Fruit fly (Drosophila melanogaster) whole organism, prepupa: ENCODE data around the gene CG32987.
A peak's percentile ranks its signal among the peaks of the same experiment; 100 is the strongest.

Experiments used
- CG10669 ChIP-seq: fragments of 200-800 bp; sonication (Bioruptor generic); optimal IDR thresholded peaks from 3 replicates; lab custom pipeline; 2018; ENCODE audit warnings: missing biosample characterization, mild to moderate bottlenecking, missing genetic modification characterization, moderate library complexity
- CG11294 ChIP-seq: fragments of 200-800 bp; sonication (Bioruptor generic); IDR thresholded peaks from 2 replicates; pipeline ENCODE4 v1.3.6; 2022; ENCODE audit warnings: missing biosample characterization, missing genetic modification characterization
- CG11762 ChIP-seq: fragments of 200-800 bp; sonication (Bioruptor generic); optimal IDR thresholded peaks from 3 replicates; lab custom pipeline; 2016; ENCODE audit warnings: missing biosample characterization, missing genetic modification characterization; ENCODE audit not compliant: insufficient read depth
- CG11902 ChIP-seq: fragments of 200-800 bp; sonication (Bioruptor generic); optimal IDR thresholded peaks from 3 replicates; lab custom pipeline; 2016; ENCODE audit warnings: missing biosample characterization, missing genetic modification characterization
- CG1621 ChIP-seq: fragments of 200-800 bp; sonication (Bioruptor generic); optimal IDR thresholded peaks from 3 replicates; lab custom pipeline; 2018; ENCODE audit warnings: missing biosample characterization, mild to moderate bottlenecking, missing genetic modification characterization
- CG16779 ChIP-seq: fragments of 200-800 bp; sonication (Bioruptor generic); optimal IDR thresholded peaks from 3 replicates; lab custom pipeline; 2017; ENCODE audit warnings: missing biosample characterization, mild to moderate bottlenecking, missing genetic modification characterization
- CG3032 ChIP-seq: fragments of 200-800 bp; optimal IDR thresholded peaks from 2 replicates; lab custom pipeline; 2019; ENCODE audit warnings: missing biosample characterization, mild to moderate bottlenecking, missing genetic modification characterization, moderate library complexity
- CG34406 ChIP-seq: fragments of 200-800 bp; sonication (Bioruptor generic); optimal IDR thresholded peaks from 3 replicates; lab custom pipeline; 2016; ENCODE audit warnings: missing biosample characterization, missing genetic modification characterization
- CG3919 ChIP-seq: fragments of 200-800 bp; sonication (Bioruptor generic); optimal IDR thresholded peaks from 3 replicates; lab custom pipeline; 2016; ENCODE audit warnings: missing biosample characterization, missing genetic modification characterization
- CG4318 ChIP-seq: fragments of 200-800 bp; sonication (Bioruptor generic); optimal IDR thresholded peaks from 3 replicates; lab custom pipeline; 2017; ENCODE audit warnings: missing biosample characterization, mild to moderate bottlenecking, missing genetic modification characterization
- CG6276 ChIP-seq: fragments of 200-800 bp; sonication (Bioruptor generic); optimal IDR thresholded peaks from 2 replicates; lab custom pipeline; 2017; ENCODE audit warnings: missing biosample characterization, mild to moderate bottlenecking, missing genetic modification characterization
- CG6808 ChIP-seq: fragments of 200-800 bp; sonication (Bioruptor generic); optimal IDR thresholded peaks from 3 replicates; lab custom pipeline; 2017; ENCODE audit warnings: missing biosample characterization, missing genetic modification characterization, mild to moderate bottlenecking, moderate library complexity, missing genetic modification reagents
- CG6854 ChIP-seq: fragments of 200-800 bp; sonication (Bioruptor generic); optimal IDR thresholded peaks from 2 replicates; lab custom pipeline; 2017; ENCODE audit warnings: missing biosample characterization, mild to moderate bottlenecking, missing genetic modification characterization
- CG7368 ChIP-seq: fragments of 200-800 bp; sonication (Bioruptor generic); optimal IDR thresholded peaks from 3 replicates; lab custom pipeline; 2016; ENCODE audit warnings: missing biosample characterization, missing genetic modification characterization
- CG8319 ChIP-seq: fragments of 200-800 bp; sonication (Bioruptor generic); optimal IDR thresholded peaks from 3 replicates; lab custom pipeline; 2016; ENCODE audit warnings: missing biosample characterization, missing genetic modification characterization
- Eip75B ChIP-seq: fragments of 200-800 bp; sonication (Bioruptor generic); optimal IDR thresholded peaks from 3 replicates; lab custom pipeline; 2016; ENCODE audit warnings: missing biosample characterization, missing genetic modification characterization
- Eip78C ChIP-seq: fragments of 200-800 bp; sonication (Bioruptor generic); peaks from one replicate; lab custom pipeline; 2016; ENCODE audit warnings: missing biosample characterization, missing genetic modification characterization
- Eip93F ChIP-seq: fragments of 200-800 bp; sonication (Bioruptor generic); optimal IDR thresholded peaks from 2 replicates; lab custom pipeline; 2016; ENCODE audit warnings: missing biosample characterization, mild to moderate bottlenecking, missing genetic modification characterization
- Ets96B ChIP-seq: fragments of 200-800 bp; optimal IDR thresholded peaks from 2 replicates; lab custom pipeline; 2019; ENCODE audit warnings: missing biosample characterization, mild to moderate bottlenecking, missing genetic modification characterization, moderate library complexity
- Hr38 ChIP-seq: sonication (Bioruptor generic); optimal IDR thresholded peaks from 2 replicates; lab custom pipeline; 2016; ENCODE audit warnings: missing biosample characterization, missing genetic modification characterization
- Hr39 ChIP-seq: fragments of 200-800 bp; sonication (Bioruptor generic); optimal IDR thresholded peaks from 2 replicates; lab custom pipeline; 2016; ENCODE audit warnings: missing biosample characterization, missing genetic modification characterization
- Hr4 ChIP-seq: fragments of 200-800 bp; sonication (Bioruptor generic); optimal IDR thresholded peaks from 3 replicates; lab custom pipeline; 2016; ENCODE audit warnings: missing biosample characterization, missing genetic modification characterization
- Lpt ChIP-seq: fragments of 200-800 bp; sonication (Bioruptor generic); optimal IDR thresholded peaks from 3 replicates; lab custom pipeline; 2016; ENCODE audit warnings: missing biosample characterization, missing genetic modification characterization
- Met ChIP-seq: fragments of 200-800 bp; sonication (Bioruptor generic); optimal IDR thresholded peaks from 3 replicates; lab custom pipeline; 2016; ENCODE audit warnings: missing biosample characterization, missing genetic modification characterization
- OdsH ChIP-seq: fragments of 200-800 bp; sonication (Bioruptor generic); optimal IDR thresholded peaks from 3 replicates; lab custom pipeline; 2016; ENCODE audit warnings: missing biosample characterization, missing genetic modification characterization
- Smox ChIP-seq: fragments of 200-800 bp; sonication (Bioruptor generic); optimal IDR thresholded peaks from 3 replicates; lab custom pipeline; 2016; ENCODE audit warnings: missing biosample characterization, missing genetic modification characterization
- Sox14 ChIP-seq: fragments of 200-800 bp; sonication (Bioruptor generic); optimal IDR thresholded peaks from 3 replicates; lab custom pipeline; 2016; ENCODE audit warnings: missing biosample characterization, missing genetic modification characterization
- Sox15 ChIP-seq: fragments of 200-800 bp; sonication (Bioruptor generic); optimal IDR thresholded peaks from 3 replicates; lab custom pipeline; 2016; ENCODE audit warnings: missing biosample characterization, missing genetic modification characterization
- acj6 ChIP-seq: fragments of 200-800 bp; sonication (Bioruptor generic); optimal IDR thresholded peaks from 3 replicates; lab custom pipeline; 2016; ENCODE audit warnings: missing biosample characterization, missing genetic modification characterization
- cyc ChIP-seq: fragments of 200-800 bp; sonication (Bioruptor generic); optimal IDR thresholded peaks from 3 replicates; lab custom pipeline; 2016; ENCODE audit warnings: missing biosample characterization, missing genetic modification characterization
- dsx ChIP-seq: fragments of 200-800 bp; optimal IDR thresholded peaks from 3 replicates; lab custom pipeline; 2019; ENCODE audit warnings: missing biosample characterization, mild to moderate bottlenecking, missing genetic modification characterization, moderate library complexity; ENCODE audit not compliant: poor library complexity, severe bottlenecking
- fd59A ChIP-seq: fragments of 200-800 bp; sonication (Bioruptor generic); optimal IDR thresholded peaks from 2 replicates; lab custom pipeline; 2017; ENCODE audit warnings: missing biosample characterization, mild to moderate bottlenecking, missing genetic modification characterization, missing genetic modification reagents
- fd85E ChIP-seq: fragments of 200-800 bp; sonication (Bioruptor generic); optimal IDR thresholded peaks from 3 replicates; lab custom pipeline; 2016; ENCODE audit warnings: missing biosample characterization, missing genetic modification characterization
- fkh ChIP-seq: fragments of 200-800 bp; sonication (Bioruptor generic); optimal IDR thresholded peaks from 3 replicates; lab custom pipeline; 2017; ENCODE audit warnings: missing biosample characterization, mild to moderate bottlenecking, missing genetic modification characterization, moderate library complexity
- lz ChIP-seq: fragments of 200-800 bp; sonication (Bioruptor generic); optimal IDR thresholded peaks from 3 replicates; lab custom pipeline; 2016; ENCODE audit warnings: missing biosample characterization, missing genetic modification characterization
- net ChIP-seq: fragments of 200-800 bp; sonication (Bioruptor generic); optimal IDR thresholded peaks from 3 replicates; lab custom pipeline; 2016; ENCODE audit warnings: missing biosample characterization, missing genetic modification characterization
- ss ChIP-seq, 2 experiments: fragments of 200-800 bp; sonication (Bioruptor generic); optimal IDR thresholded peaks; 2 replicates in 1 of 2; 3 replicates in 1 of 2; lab custom pipeline; 2017 to 2018; ENCODE audit warnings: mild to moderate bottlenecking in 2 of 2, missing biosample characterization in 2 of 2, missing genetic modification characterization in 2 of 2, moderate library complexity in 1 of 2
- svp ChIP-seq: fragments of 200-800 bp; sonication (Bioruptor generic); peaks from one replicate; lab custom pipeline; 2016; ENCODE audit warnings: missing biosample characterization, missing genetic modification characterization
- topi ChIP-seq: fragments of 200-800 bp; sonication (Bioruptor generic); optimal IDR thresholded peaks from 3 replicates; lab custom pipeline; 2016; ENCODE audit warnings: missing biosample characterization, missing genetic modification characterization

The CG32987 gene

DNA sequence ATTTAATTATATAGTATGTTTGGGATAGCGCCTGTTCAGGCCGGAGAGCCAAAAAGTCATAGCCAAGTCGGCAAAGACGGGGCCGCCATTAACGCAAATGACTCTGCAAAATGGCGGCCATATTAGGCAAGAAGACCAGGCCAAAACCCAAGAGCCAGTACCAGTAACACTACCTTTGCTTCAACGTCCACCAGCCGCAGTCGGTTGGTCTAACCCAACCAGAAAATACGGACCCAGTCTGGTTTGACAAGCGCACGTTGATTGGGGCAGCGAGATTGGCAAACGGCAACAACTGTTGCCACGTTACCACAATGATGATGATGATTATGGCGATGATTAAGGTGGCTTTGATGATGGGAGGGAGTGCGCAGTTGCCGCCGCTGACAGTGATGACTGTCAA is 17.5 kb downstream of the CG32987 start:
- no peak for TF ChIP-seq topi (GFP tag; lab: Kevin White, UChicago)
- TF ChIP-seq OdsH (GFP tag; lab: Kevin White, UChicago): no peak
- no peak for TF ChIP-seq CG3032
- TF ChIP-seq CG16779 (tag; lab: Kevin White, UChicago): no peak
- no peak for TF ChIP-seq svp (GFP tag; lab: Kevin White, UChicago)
- TF ChIP-seq fd85E: no peak
- TF ChIP-seq CG7368 (GFP tag; lab: Kevin White, UChicago): no peak
- TF ChIP-seq CG6276 (GFP tag; lab: Kevin White, UChicago): no peak
- no peak for TF ChIP-seq Hr38 (GFP tag; lab: Kevin White, UChicago)
- no peak for TF ChIP-seq CG11294
- no peak for TF ChIP-seq Hr4 (GFP tag; lab: Kevin White, UChicago)
- TF ChIP-seq acj6 (GFP tag; lab: Kevin White, UChicago): no peak
- no peak for TF ChIP-seq CG6854 (GFP tag; lab: Kevin White, UChicago)
- TF ChIP-seq CG3919 (GFP tag; lab: Kevin White, UChicago): no peak
- TF ChIP-seq Eip93F (GFP tag; lab: Kevin White, UChicago): no peak
- TF ChIP-seq Ets96B (tag; lab: Kevin White, UChicago): no peak
- no peak for TF ChIP-seq CG34406
- no peak for TF ChIP-seq lz

DNA sequence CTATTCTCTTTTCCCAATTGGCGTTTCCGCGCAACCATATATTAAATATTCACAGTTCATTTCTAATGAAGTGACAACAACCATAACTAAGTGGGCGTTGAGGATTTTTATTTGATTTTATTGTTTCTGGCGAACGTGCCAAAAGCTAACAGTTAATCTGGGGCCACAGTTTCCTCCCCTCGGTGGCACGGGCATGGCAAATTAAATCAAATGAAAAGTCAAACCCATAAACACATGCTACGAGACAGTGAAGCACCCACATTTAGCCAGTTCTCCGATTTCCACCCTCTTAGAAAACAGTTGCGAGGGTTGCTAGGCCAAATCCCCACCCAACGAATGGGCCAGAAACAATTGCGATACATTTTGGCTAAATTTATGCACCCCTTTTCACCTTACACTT is 20.5 kb downstream of the CG32987 start:
- no peak for TF ChIP-seq CG8319
- TF ChIP-seq fkh (GFP tag; lab: Kevin White, UChicago): no peak
- no peak for TF ChIP-seq CG1621 (tag; lab: Kevin White, UChicago)
- TF ChIP-seq cyc (GFP tag; lab: Kevin White, UChicago): no peak
- TF ChIP-seq CG4318 (GFP tag; lab: Kevin White, UChicago): no peak
- TF ChIP-seq Smox (GFP tag; lab: Kevin White, UChicago): no peak

DNA sequence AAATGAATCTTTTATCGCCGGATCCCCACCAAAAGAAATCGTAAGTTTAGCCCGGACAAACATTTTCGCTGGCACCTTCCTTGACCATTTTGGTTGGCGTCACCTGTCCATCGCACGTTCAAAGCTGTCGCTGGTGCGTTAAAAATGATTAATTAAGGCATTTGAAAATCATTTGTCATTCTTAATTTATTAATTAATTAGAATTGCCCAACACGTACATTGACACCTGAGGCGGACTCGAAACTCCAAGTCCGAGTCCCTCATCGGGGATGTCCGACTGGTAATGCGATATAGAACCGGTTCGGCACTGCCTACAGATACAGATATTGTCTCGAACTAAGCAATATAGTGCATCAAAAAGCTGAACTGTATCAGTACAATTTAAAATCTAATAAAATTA is 24.6 kb downstream of the CG32987 start:
- TF ChIP-seq OdsH (GFP tag; lab: Kevin White, UChicago) (no peak), CG3032 (no peak), Hr39 (no peak), fd85E (no peak), CG6808 (GFP tag; lab: Kevin White, UChicago) (no peak), Met (GFP tag; lab: Kevin White, UChicago) (no peak), CG10669 (GFP tag; lab: Kevin White, UChicago) (no peak), net (GFP tag; lab: Kevin White, UChicago) (no peak), CG4318 (GFP tag; lab: Kevin White, UChicago) (no peak), lz (no peak), CG11762 (GFP tag; lab: Kevin White, UChicago) (no peak), Eip75B (GFP tag; lab: Kevin White, UChicago) (no peak), Lpt (GFP tag; lab: Kevin White, UChicago) (no peak), Sox14 (GFP tag; lab: Kevin White, UChicago) (no peak)

- TF ChIP-seq CG6808 (GFP tag; lab: Kevin White, UChicago) (peak; percentile 58), CG34406 (no peak)
- TF ChIP-seq, all 60 proteins: peak for 1
Measured at dm6 chr2L:8888720-8889119, 25.1 kb downstream of the CG32987 start.

- TF ChIP-seq fkh (GFP tag; lab: Kevin White, UChicago) (no peak), CG10669 (GFP tag; lab: Kevin White, UChicago) (no peak), dsx (GFP tag; lab: Kevin White, UChicago) (no peak), CG16779 (tag; lab: Kevin White, UChicago) (no peak), ss (GFP tag; optimal IDR thresholded peaks at IDR 0.05; lab: Kevin White, UChicago) (no peak), lz (no peak), CG34406 (no peak), fd59A (GFP tag; lab: Kevin White, UChicago) (no peak), CG3032 (no peak), CG7368 (GFP tag; lab: Kevin White, UChicago) (no peak), Sox15 (no peak), CG11902 (no peak), CG6276 (GFP tag; lab: Kevin White, UChicago) (no peak), CG1621 (tag; lab: Kevin White, UChicago) (no peak), Eip78C (GFP tag; lab: Kevin White, UChicago) (no peak), cyc (GFP tag; lab: Kevin White, UChicago) (no peak)
Measured at dm6 chr2L:8891140-8891539, 27.5 kb downstream of the CG32987 start, which contains the start of gene CG42713. Gene CG42713, plus strand, starts transcription at chr2L:8891440.
